Worm (Caenorhabditis elegans) whole organism, early embryonic: Measurements from ENCODE around the gene srsx-32.

Experiments used
- B0310.2 ChIP-seq: sonication (generic microtip); optimal IDR thresholded peaks from 2 replicates; lab custom pipeline; 2016; ENCODE audit warnings: mild to moderate bottlenecking, missing genetic modification characterization, missing compliant biosample characterization
- F13C5.2 ChIP-seq: sonication (generic microtip); optimal IDR thresholded peaks from 2 replicates; lab custom pipeline; 2017; ENCODE audit warnings: mild to moderate bottlenecking, missing genetic modification characterization, inconsistent platforms, missing compliant biosample characterization
- aly-1 ChIP-seq: sonication (generic microtip); optimal IDR thresholded peaks from 2 replicates; lab custom pipeline; 2016; ENCODE audit warnings: missing genetic modification characterization, missing compliant biosample characterization
- ama-1 ChIP-seq: fragments of 150-350 bp; optimal IDR thresholded peaks from 2 replicates; lab custom pipeline; 2014
- ceh-13 ChIP-seq: fragments of 200-800 bp; sonication (Bioruptor generic); optimal IDR thresholded peaks from 2 replicates; lab custom pipeline; 2018; ENCODE audit warnings: mild to moderate bottlenecking, missing genetic modification characterization, missing compliant biosample characterization
- ceh-36 ChIP-seq: sonication (generic microtip); optimal IDR thresholded peaks from 2 replicates; lab custom pipeline; 2016; ENCODE audit warnings: missing genetic modification characterization, inconsistent platforms, missing compliant biosample characterization
- ets-7 ChIP-seq: sonication (generic microtip); optimal IDR thresholded peaks from 2 replicates; lab custom pipeline; 2016; ENCODE audit warnings: missing genotype, missing genetic modification characterization, missing compliant biosample characterization
- flt-1 ChIP-seq: fragments of 200-800 bp; sonication (Bioruptor generic); IDR thresholded peaks from 2 replicates; pipeline ENCODE4 v1.3.6; 2022; ENCODE audit warnings: missing genetic modification characterization, missing compliant biosample characterization
- hmbx-1 ChIP-seq: sonication (generic microtip); optimal IDR thresholded peaks from 2 replicates; lab custom pipeline; 2016; ENCODE audit warnings: mild to moderate bottlenecking, missing genetic modification characterization, missing compliant biosample characterization
- hmg-4 ChIP-seq: fragments of 200-800 bp; sonication (Bioruptor generic); optimal IDR thresholded peaks from 2 replicates; lab custom pipeline; 2018; ENCODE audit warnings: mild to moderate bottlenecking, missing genetic modification characterization, missing compliant biosample characterization
- hnd-1 ChIP-seq: sonication (generic microtip); optimal IDR thresholded peaks from 2 replicates; lab custom pipeline; 2016; ENCODE audit warnings: missing genetic modification characterization, missing compliant biosample characterization
- pes-1 ChIP-seq: fragments of 200-800 bp; sonication (Bioruptor generic); IDR thresholded peaks from 2 replicates; pipeline ENCODE4 v1.3.6; 2022; ENCODE audit warnings: missing genetic modification reagents, missing genetic modification characterization, missing compliant biosample characterization
- scrt-1 ChIP-seq: fragments of 200-800 bp; sonication (Bioruptor generic); IDR thresholded peaks from 2 replicates; pipeline ENCODE4 v1.3.6; 2022; ENCODE audit warnings: missing genetic modification characterization, missing compliant biosample characterization
- sea-1 ChIP-seq: fragments of 200-800 bp; sonication (Bioruptor generic); conservative IDR thresholded peaks from 2 replicates; pipeline ENCODE4 v1.3.6; 2022; ENCODE audit warnings: missing genetic modification characterization, missing compliant biosample characterization
- tbx-11 ChIP-seq: fragments of 200-800 bp; sonication (Bioruptor generic); IDR thresholded peaks from 2 replicates; pipeline ENCODE4 v1.3.6; 2022; ENCODE audit warnings: missing genetic modification characterization, missing compliant biosample characterization
- tbx-37 ChIP-seq: fragments of 200-800 bp; sonication (Bioruptor generic); conservative IDR thresholded peaks from 2 replicates; pipeline ENCODE4 v1.3.6; 2022; ENCODE audit warnings: missing genetic modification reagents, missing genetic modification characterization, missing compliant biosample characterization
- tra-4 ChIP-seq: sonication (generic microtip); optimal IDR thresholded peaks from 2 replicates; lab custom pipeline; 2017; ENCODE audit warnings: missing genetic modification characterization, missing compliant biosample characterization

Gene srsx-32

ce11 chrV:6985943-6986342 lies 31.2 kb upstream of the srsx-32 start, which contains the start of gene nhr-163:
nhr-163 (minus strand) TSS chrV:6986043.
- TF ChIP-seq flt-1 (GFP tag; lab: Robert Waterston, UW), result no peak
- TF ChIP-seq aly-1, result no peak
- no peak for TF ChIP-seq pes-1 (GFP tag; lab: Robert Waterston, UW)
- TF ChIP-seq hmg-4, result no peak
- no peak for TF ChIP-seq F13C5.2 (tag; lab: Kevin White, UChicago)
- no peak for TF ChIP-seq tbx-37
- no peak for TF ChIP-seq ceh-36
- TF ChIP-seq B0310.2 (tag; lab: Kevin White, UChicago), result no peak
- TF ChIP-seq ets-7 (tag; lab: Kevin White, UChicago), result no peak

DNA sequence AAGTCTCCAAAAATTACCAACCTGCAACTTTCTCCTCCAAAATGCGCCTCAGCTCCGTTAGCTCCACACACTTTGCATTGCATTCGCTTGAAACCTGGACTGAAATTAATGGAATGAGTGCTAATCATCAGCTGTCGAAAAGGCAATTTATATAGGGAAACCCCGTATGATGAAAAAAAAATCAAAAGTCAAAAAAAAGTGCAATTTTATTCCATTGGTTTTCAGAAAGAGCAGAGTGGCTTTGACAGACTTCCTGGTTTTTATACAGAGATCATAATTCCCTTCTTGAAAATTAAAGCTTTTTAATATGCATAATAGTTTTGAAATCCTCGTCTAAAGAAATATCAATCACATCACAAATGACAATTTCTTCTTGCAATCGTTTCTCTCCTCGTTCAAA lies 29.5 kb upstream of the srsx-32 start, which contains the start of gene nhr-139:
Gene nhr-139 (minus strand): TSS at position 101 of the 400 bp plus-strand sequence.
- TF ChIP-seq flt-1 (GFP tag; lab: Robert Waterston, UW), result no peak
- TF ChIP-seq tra-4 (tag; lab: Kevin White, UChicago), result no peak
- TF ChIP-seq ama-1 (lab: Kevin White, UChicago), result no peak
- TF ChIP-seq scrt-1, result no peak
- no peak for TF ChIP-seq tbx-11 (GFP tag; lab: Robert Waterston, UW)
- TF ChIP-seq ceh-13 (GFP tag; lab: Kevin White, UChicago), result no peak
- TF ChIP-seq hnd-1 (tag; lab: Kevin White, UChicago), result no peak
- TF ChIP-seq hmg-4, result no peak

DNA sequence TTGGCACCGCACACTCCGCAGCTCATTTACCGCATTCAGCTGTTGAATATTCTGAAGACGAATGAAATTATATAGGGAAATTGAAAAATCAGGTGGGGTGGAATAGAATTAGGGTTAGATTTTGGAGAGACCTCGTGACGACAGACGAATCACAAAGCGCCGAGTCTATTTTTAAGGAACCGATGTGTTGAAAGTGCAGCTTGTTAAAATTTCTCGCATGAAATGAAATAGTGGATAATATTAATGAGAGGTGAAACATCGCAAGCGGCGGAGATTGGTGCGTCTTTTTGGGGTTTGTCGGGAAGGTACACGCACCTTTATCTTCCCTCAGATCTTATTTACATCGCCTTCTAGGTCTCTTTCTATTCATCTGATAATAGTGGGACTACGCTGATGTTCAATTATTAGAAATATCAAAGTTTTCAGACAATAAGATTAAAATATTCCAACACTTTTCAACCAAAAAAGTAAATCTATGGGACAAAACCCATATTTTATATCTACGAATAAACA lies 27.5 kb upstream of the srsx-32 start, which contains the start of gene nhr-140:
Gene nhr-140 (minus strand): TSS at position 51 of the 513 bp plus-strand sequence.
- TF ChIP-seq hnd-1 (tag; lab: Kevin White, UChicago) (no peak), F13C5.2 (tag; lab: Kevin White, UChicago) (no peak), hmbx-1 (no peak), tbx-37 (no peak), B0310.2 (tag; lab: Kevin White, UChicago) (no peak)

DNA sequence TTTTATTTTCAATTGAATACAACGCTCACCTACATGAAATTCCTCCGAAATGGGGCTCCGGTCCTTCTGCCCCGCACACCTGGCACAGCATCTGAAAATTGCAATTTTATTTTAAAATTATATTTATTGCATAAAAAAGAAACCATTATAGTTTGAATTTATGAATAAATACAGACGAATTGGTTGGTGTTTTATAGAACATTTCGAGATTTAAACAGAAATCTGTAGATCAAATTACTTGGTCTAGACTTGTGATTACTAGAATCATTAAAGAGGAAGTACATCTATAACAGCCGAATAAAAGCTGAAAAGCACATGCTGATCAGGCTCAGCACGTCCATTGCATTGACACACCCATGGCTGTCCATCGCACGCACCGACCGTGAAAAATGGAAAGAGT lies 25.4 kb upstream of the srsx-32 start, which contains the start of gene nhr-162:
Gene nhr-162 (minus strand): TSS at position 101 of the 400 bp plus-strand sequence.
- no peak for TF ChIP-seq aly-1
- no peak for TF ChIP-seq ceh-36
- no peak for TF ChIP-seq ets-7 (tag; lab: Kevin White, UChicago)
- no peak for TF ChIP-seq B0310.2 (tag; lab: Kevin White, UChicago)
- TF ChIP-seq flt-1 (GFP tag; lab: Robert Waterston, UW), result no peak
- TF ChIP-seq hmbx-1, result no peak
- TF ChIP-seq ama-1 (lab: Kevin White, UChicago), result no peak
- TF ChIP-seq scrt-1, result no peak
- no peak for TF ChIP-seq pes-1 (GFP tag; lab: Robert Waterston, UW)
- TF ChIP-seq ceh-13 (GFP tag; lab: Kevin White, UChicago), result no peak
- TF ChIP-seq hnd-1 (tag; lab: Kevin White, UChicago), result no peak
- TF ChIP-seq F13C5.2 (tag; lab: Kevin White, UChicago), result no peak

ce11 chrV:6993999-6994398 lies 23.2 kb upstream of the srsx-32 start:
- TF ChIP-seq B0310.2 (tag; lab: Kevin White, UChicago) (no peak), hmbx-1 (no peak), tra-4 (tag; lab: Kevin White, UChicago) (no peak), ets-7 (tag; lab: Kevin White, UChicago) (no peak), sea-1 (no peak), hmg-4 (no peak)

- TF ChIP-seq pes-1 (GFP tag; lab: Robert Waterston, UW) (no peak), hmg-4 (no peak), hmbx-1 (no peak), hnd-1 (tag; lab: Kevin White, UChicago) (no peak), tbx-11 (GFP tag; lab: Robert Waterston, UW) (no peak), sea-1 (no peak), tbx-37 (no peak), aly-1 (no peak), flt-1 (GFP tag; lab: Robert Waterston, UW) (no peak), ceh-13 (GFP tag; lab: Kevin White, UChicago) (no peak)
Observed at ce11 chrV:6997041-6997552, 20.1 kb upstream of the srsx-32 start, which contains the start of gene nhr-107. nhr-107 (minus strand) TSS chrV:6997091.

DNA sequence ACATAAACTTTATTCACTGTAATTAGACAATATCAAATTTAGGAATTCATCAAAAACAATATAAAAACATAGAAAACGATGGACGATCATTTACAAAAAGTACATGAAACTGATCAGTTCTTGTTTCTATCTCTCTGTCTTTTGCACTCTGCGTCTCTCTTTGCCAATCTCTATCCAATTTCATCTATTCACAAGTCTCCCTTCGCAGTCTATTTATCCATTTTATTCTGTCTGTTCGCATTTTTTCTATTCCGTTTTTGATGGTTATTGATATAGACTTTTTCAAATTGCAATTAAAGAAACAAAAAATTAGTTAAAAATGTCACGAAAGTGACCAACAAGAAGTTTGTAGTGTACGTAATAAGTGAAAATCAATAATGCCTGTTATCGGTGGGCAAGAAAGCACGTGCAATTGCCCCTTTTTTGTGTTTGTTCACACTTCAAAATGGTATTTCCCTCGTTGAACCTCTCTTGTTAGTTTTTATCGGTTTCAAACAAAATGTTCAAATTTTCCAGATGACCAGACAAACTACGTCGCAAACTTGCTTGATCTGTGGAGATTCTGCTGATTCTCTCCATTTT lies 18.8 kb upstream of the srsx-32 start, which contains the start of gene nhr-42:
Gene nhr-42 (plus strand): TSS at position 517 of the 582 bp plus-strand sequence.
- TF ChIP-seq tbx-11 (GFP tag; lab: Robert Waterston, UW) (no peak), ets-7 (tag; lab: Kevin White, UChicago) (no peak), F13C5.2 (tag; lab: Kevin White, UChicago) (no peak), aly-1 (no peak), sea-1 (no peak), ceh-36 (no peak)

DNA sequence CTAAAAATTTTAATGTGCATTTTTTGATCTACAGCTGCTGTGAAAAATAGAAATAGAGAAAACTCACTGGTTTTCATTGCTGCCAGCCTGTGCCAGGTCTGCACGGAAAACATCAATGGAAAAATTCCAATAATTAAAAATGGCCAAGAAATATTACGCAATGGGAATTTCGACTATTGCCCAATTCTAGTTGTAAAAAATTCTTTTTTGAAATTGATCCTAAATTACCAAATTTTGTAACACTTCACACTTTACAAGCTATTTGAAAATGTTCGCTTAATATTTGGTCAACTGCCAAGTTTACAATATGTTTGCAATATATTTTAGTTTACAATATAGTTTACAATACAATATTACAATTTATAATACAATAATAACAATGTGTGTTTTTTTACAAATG lies 16.4 kb upstream of the srsx-32 start:
- TF ChIP-seq ets-7 (tag; lab: Kevin White, UChicago) (no peak), ama-1 (lab: Kevin White, UChicago) (no peak), tra-4 (tag; lab: Kevin White, UChicago) (no peak), pes-1 (GFP tag; lab: Robert Waterston, UW) (no peak), scrt-1 (no peak), tbx-11 (GFP tag; lab: Robert Waterston, UW) (no peak), ceh-36 (no peak), tbx-37 (no peak), B0310.2 (tag; lab: Kevin White, UChicago) (no peak), ceh-13 (GFP tag; lab: Kevin White, UChicago) (no peak), aly-1 (no peak), hmg-4 (no peak), hnd-1 (tag; lab: Kevin White, UChicago) (no peak), F13C5.2 (tag; lab: Kevin White, UChicago) (no peak), hmbx-1 (no peak), sea-1 (no peak), flt-1 (GFP tag; lab: Robert Waterston, UW) (no peak)
